Fruit fly (Drosophila melanogaster) whole organism, embryonic: ENCODE measurements around the gene CG1494.

ENCODE experiments used
- Aef1 ChIP-seq: fragments of 200-800 bp; sonication (Bioruptor generic); IDR thresholded peaks from 3 replicates; pipeline ENCODE4 v1.3.6; 2022; ENCODE audit warnings: missing biosample characterization, missing genetic modification characterization
- Atf-2 ChIP-seq: fragments of 200-800 bp; sonication (Bioruptor generic); optimal IDR thresholded peaks from 2 replicates; lab custom pipeline; 2016; ENCODE audit warnings: missing biosample characterization, missing genetic modification characterization
- CG11456 ChIP-seq: fragments of 200-800 bp; sonication (Bioruptor generic); IDR thresholded peaks from 3 replicates; pipeline ENCODE4 v1.3.6; 2022; ENCODE audit warnings: missing biosample characterization, missing genetic modification characterization
- CG12155 ChIP-seq: fragments of 200-800 bp; sonication (Bioruptor generic); optimal IDR thresholded peaks from 3 replicates; lab custom pipeline; 2016; ENCODE audit warnings: missing biosample characterization, missing genetic modification characterization
- CG12299 ChIP-seq: fragments of 200-800 bp; sonication (Bioruptor generic); optimal IDR thresholded peaks from 2 replicates; lab custom pipeline; 2018; ENCODE audit warnings: missing biosample characterization, mild to moderate bottlenecking, missing genetic modification characterization
- CG1602 ChIP-seq: fragments of 200-800 bp; sonication (Bioruptor generic); optimal IDR thresholded peaks from 3 replicates; lab custom pipeline; 2016; ENCODE audit warnings: missing biosample characterization, missing genetic modification characterization
- CG2116 ChIP-seq: fragments of 200-800 bp; sonication (Bioruptor generic); optimal IDR thresholded peaks from 3 replicates; lab custom pipeline; 2018; ENCODE audit warnings: missing biosample characterization, mild to moderate bottlenecking, missing genetic modification characterization
- CG2199 ChIP-seq: fragments of 200-800 bp; sonication (Bioruptor generic); IDR thresholded peaks from 3 replicates; pipeline ENCODE4 v1.3.6; 2022; ENCODE audit warnings: missing biosample characterization, missing genetic modification characterization
- CG2678 ChIP-seq: fragments of 200-800 bp; sonication (Bioruptor generic); optimal IDR thresholded peaks from 3 replicates; lab custom pipeline; 2019; ENCODE audit warnings: missing biosample characterization, mild to moderate bottlenecking, missing genetic modification characterization, moderate library complexity
- CG2889 ChIP-seq: fragments of 200-800 bp; sonication (Bioruptor generic); IDR thresholded peaks from 3 replicates; pipeline ENCODE4 v1.3.6; 2022; ENCODE audit warnings: missing biosample characterization, missing genetic modification characterization
- CG31441 ChIP-seq: fragments of 200-800 bp; sonication (Bioruptor generic); IDR thresholded peaks from 2 replicates; pipeline ENCODE4 v1.3.6; 2022; ENCODE audit warnings: missing biosample characterization, missing genetic modification characterization
- CG32532 ChIP-seq: fragments of 200-800 bp; sonication (Bioruptor generic); IDR thresholded peaks from 2 replicates; pipeline ENCODE4 v1.3.6; 2022; ENCODE audit warnings: missing biosample characterization, missing genetic modification characterization
- CG34224 ChIP-seq: fragments of 200-800 bp; sonication (Bioruptor generic); IDR thresholded peaks from 3 replicates; pipeline ENCODE4 v1.3.6; 2022; ENCODE audit warnings: missing biosample characterization, missing genetic modification characterization; ENCODE audit not compliant: partially characterized antibody
- CG4360 ChIP-seq: fragments of 200-800 bp; sonication (Bioruptor generic); IDR thresholded peaks from 2 replicates; pipeline ENCODE4 v1.3.6; 2022; ENCODE audit warnings: missing biosample characterization, missing genetic modification characterization
- CG4424 ChIP-seq: fragments of 200-800 bp; sonication (Bioruptor generic); optimal IDR thresholded peaks from 3 replicates; lab custom pipeline; 2016; ENCODE audit warnings: missing biosample characterization, missing genetic modification characterization
- CG4820 ChIP-seq: fragments of 200-800 bp; sonication (Bioruptor generic); optimal IDR thresholded peaks from 3 replicates; lab custom pipeline; 2016; ENCODE audit warnings: missing biosample characterization, missing genetic modification characterization
- CG6683 ChIP-seq: fragments of 200-800 bp; sonication (Bioruptor generic); optimal IDR thresholded peaks from 2 replicates; lab custom pipeline; 2017; ENCODE audit warnings: missing biosample characterization, mild to moderate bottlenecking, missing genetic modification characterization, missing genetic modification reagents
- CG6813 ChIP-seq: fragments of 200-800 bp; sonication (Bioruptor generic); optimal IDR thresholded peaks from 2 replicates; lab custom pipeline; 2017; ENCODE audit warnings: missing biosample characterization, missing genetic modification characterization, mild to moderate bottlenecking, moderate library complexity, missing genetic modification reagents
- CG7786 ChIP-seq: fragments of 200-800 bp; sonication (Bioruptor generic); optimal IDR thresholded peaks from 2 replicates; lab custom pipeline; 2016; ENCODE audit warnings: missing biosample characterization, missing genetic modification characterization
- Dip3 ChIP-seq: fragments of 200-800 bp; sonication (Bioruptor generic); optimal IDR thresholded peaks from 3 replicates; lab custom pipeline; 2016; ENCODE audit warnings: missing biosample characterization, missing genetic modification characterization
- Dp ChIP-seq: fragments of 200-800 bp; sonication (Bioruptor generic); optimal IDR thresholded peaks from 2 replicates; lab custom pipeline; 2018; ENCODE audit warnings: missing biosample characterization, mild to moderate bottlenecking, missing genetic modification characterization, moderate library complexity
- E2f2 ChIP-seq: fragments of 200-800 bp; sonication (Bioruptor generic); IDR thresholded peaks from 2 replicates; pipeline ENCODE4 v1.3.6; 2022; ENCODE audit warnings: missing biosample characterization, missing genetic modification characterization
- Hsf ChIP-seq: fragments of 200-800 bp; sonication (Bioruptor generic); optimal IDR thresholded peaks from 3 replicates; lab custom pipeline; 2016; ENCODE audit warnings: missing biosample characterization, missing genetic modification characterization
- Lim3 ChIP-seq: fragments of 200-800 bp; sonication (Bioruptor generic); IDR thresholded peaks from 2 replicates; pipeline ENCODE4 v1.3.6; 2022; ENCODE audit warnings: missing biosample characterization, missing genetic modification characterization
- MBD-R2 ChIP-seq: fragments of 200-800 bp; sonication (Bioruptor generic); IDR thresholded peaks from 2 replicates; pipeline ENCODE4 v1.3.6; 2022; ENCODE audit warnings: missing biosample characterization, missing genetic modification characterization
- NfI ChIP-seq: fragments of 200-800 bp; sonication (Bioruptor generic); optimal IDR thresholded peaks from 3 replicates; lab custom pipeline; 2018; ENCODE audit warnings: missing biosample characterization, mild to moderate bottlenecking, missing genetic modification characterization, moderate library complexity
- PHDP ChIP-seq: fragments of 200-800 bp; sonication (Bioruptor generic); optimal IDR thresholded peaks from 3 replicates; lab custom pipeline; 2018; ENCODE audit warnings: missing biosample characterization, mild to moderate bottlenecking, missing genetic modification characterization, moderate library complexity
- br ChIP-seq: fragments of >200 bp; optimal IDR thresholded peaks from 2 replicates; lab custom pipeline; 2017
- caup ChIP-seq: fragments of 200-800 bp; sonication (Bioruptor generic); optimal IDR thresholded peaks from 3 replicates; lab custom pipeline; 2017; ENCODE audit warnings: missing biosample characterization, mild to moderate bottlenecking, missing genetic modification characterization, moderate library complexity; ENCODE audit not compliant: severe bottlenecking
- corto ChIP-seq: fragments of 200-800 bp; sonication (Bioruptor generic); optimal IDR thresholded peaks from 2 replicates; lab custom pipeline; 2016; ENCODE audit warnings: missing biosample characterization, mild to moderate bottlenecking, missing genetic modification characterization, moderate library complexity
- gem ChIP-seq: fragments of 200-800 bp; sonication (Bioruptor generic); optimal IDR thresholded peaks from 2 replicates; lab custom pipeline; 2019; ENCODE audit warnings: missing biosample characterization, mild to moderate bottlenecking, missing genetic modification characterization, moderate library complexity
- gsb ChIP-seq: fragments of 200-800 bp; sonication (Bioruptor generic); IDR thresholded peaks from 2 replicates; pipeline ENCODE4 v1.3.6; 2022; ENCODE audit warnings: missing biosample characterization, missing genetic modification characterization
- hb ChIP-seq: fragments of 200-800 bp; sonication (Bioruptor generic); IDR thresholded peaks from 3 replicates; pipeline ENCODE4 v1.3.6; 2022; ENCODE audit warnings: missing biosample characterization, missing genetic modification characterization; ENCODE audit not compliant: partially characterized antibody
- hkb ChIP-seq, 2 experiments: fragments of 200-800 bp in 1 of 2; fragments of >200 bp in 1 of 2; sonication (Bioruptor generic) in 1 of 2; IDR thresholded peaks in 1 of 2; optimal IDR thresholded peaks in 1 of 2; 2 replicates each; pipeline versions ENCODE4 v1.3.6 to Lab custom; 2017 to 2022; ENCODE audit warnings: missing biosample characterization in 1 of 2, missing genetic modification characterization in 1 of 2
- jumu ChIP-seq: fragments of 200-800 bp; sonication (Bioruptor generic); optimal IDR thresholded peaks from 3 replicates; lab custom pipeline; 2016; ENCODE audit warnings: missing biosample characterization, missing genetic modification characterization
- kah ChIP-seq: fragments of 200-800 bp; sonication (Bioruptor generic); optimal IDR thresholded peaks from 2 replicates; lab custom pipeline; 2018; ENCODE audit warnings: missing biosample characterization, mild to moderate bottlenecking, missing genetic modification characterization
- lab ChIP-seq: fragments of 200-800 bp; sonication (Bioruptor generic); optimal IDR thresholded peaks from 3 replicates; lab custom pipeline; 2017; ENCODE audit warnings: missing biosample characterization, missing genetic modification characterization, mild to moderate bottlenecking, moderate library complexity, missing genetic modification reagents
- lov ChIP-seq, 2 experiments: fragments of 200-800 bp in 1 of 2; fragments of >200 bp in 1 of 2; sonication (Bioruptor generic) in 1 of 2; IDR thresholded peaks in 1 of 2; optimal IDR thresholded peaks in 1 of 2; 2 replicates in 1 of 2; 3 replicates in 1 of 2; pipeline versions ENCODE4 v1.3.6 to Lab custom; 2017 to 2022; ENCODE audit warnings: missing biosample characterization in 1 of 2, missing genetic modification characterization in 1 of 2
- maf-S ChIP-seq: fragments of 200-800 bp; sonication (Bioruptor generic); optimal IDR thresholded peaks from 2 replicates; lab custom pipeline; 2016; ENCODE audit warnings: missing biosample characterization, missing genetic modification characterization
- mam ChIP-seq: fragments of 200-800 bp; sonication (Bioruptor generic); optimal IDR thresholded peaks from 3 replicates; lab custom pipeline; 2016; ENCODE audit warnings: missing biosample characterization, missing genetic modification characterization
- nau ChIP-seq: fragments of 200-800 bp; sonication (Bioruptor generic); optimal IDR thresholded peaks from 3 replicates; lab custom pipeline; 2017; ENCODE audit warnings: missing biosample characterization, mild to moderate bottlenecking, missing genetic modification characterization, missing genetic modification reagents
- pan ChIP-seq, 4 experiments: fragments of >200 bp in 3 of 4; fragments of 200-800 bp in 1 of 4; sonication (Bioruptor generic) in 1 of 4; optimal IDR thresholded peaks in 3 of 4; IDR thresholded peaks in 1 of 4; 2 replicates each; pipeline versions ENCODE4 v1.3.6 to Lab custom; 2017 to 2022; ENCODE audit warnings: missing biosample characterization in 2 of 4, missing genetic modification characterization in 2 of 4, mixed read lengths in 1 of 4
- so ChIP-seq: fragments of 200-800 bp; sonication (Bioruptor generic); IDR thresholded peaks from 3 replicates; pipeline ENCODE4 v1.3.6; 2022; ENCODE audit warnings: missing biosample characterization, missing genetic modification characterization
- sr ChIP-seq: fragments of 200-800 bp; sonication (Bioruptor generic); IDR thresholded peaks from 3 replicates; pipeline ENCODE4 v1.3.6; 2022; ENCODE audit warnings: missing biosample characterization, missing genetic modification characterization
- sug ChIP-seq: fragments of 200-800 bp; optimal IDR thresholded peaks from 2 replicates; lab custom pipeline; 2019; ENCODE audit warnings: missing biosample characterization, mild to moderate bottlenecking, missing genetic modification characterization, moderate library complexity
- tll ChIP-seq, 2 experiments: fragments of 200-800 bp in 1 of 2; fragments of >200 bp in 1 of 2; sonication (Bioruptor generic) in 1 of 2; optimal IDR thresholded peaks; 2 replicates each; lab custom pipeline; 2017 to 2019; ENCODE audit warnings: missing biosample characterization in 2 of 2, missing genetic modification characterization in 2 of 2, mild to moderate bottlenecking in 1 of 2, moderate library complexity in 1 of 2
- tna ChIP-seq: fragments of 200-800 bp; sonication (Bioruptor generic); IDR thresholded peaks from 2 replicates; pipeline ENCODE4 v1.3.6; 2022; ENCODE audit warnings: missing biosample characterization, missing genetic modification characterization; ENCODE audit not compliant: partially characterized antibody
- wor ChIP-seq: fragments of 200-800 bp; sonication (Bioruptor generic); IDR thresholded peaks from 2 replicates; pipeline ENCODE4 v1.3.6; 2022; ENCODE audit warnings: missing biosample characterization, missing genetic modification characterization

CG1494 gene

DNA sequence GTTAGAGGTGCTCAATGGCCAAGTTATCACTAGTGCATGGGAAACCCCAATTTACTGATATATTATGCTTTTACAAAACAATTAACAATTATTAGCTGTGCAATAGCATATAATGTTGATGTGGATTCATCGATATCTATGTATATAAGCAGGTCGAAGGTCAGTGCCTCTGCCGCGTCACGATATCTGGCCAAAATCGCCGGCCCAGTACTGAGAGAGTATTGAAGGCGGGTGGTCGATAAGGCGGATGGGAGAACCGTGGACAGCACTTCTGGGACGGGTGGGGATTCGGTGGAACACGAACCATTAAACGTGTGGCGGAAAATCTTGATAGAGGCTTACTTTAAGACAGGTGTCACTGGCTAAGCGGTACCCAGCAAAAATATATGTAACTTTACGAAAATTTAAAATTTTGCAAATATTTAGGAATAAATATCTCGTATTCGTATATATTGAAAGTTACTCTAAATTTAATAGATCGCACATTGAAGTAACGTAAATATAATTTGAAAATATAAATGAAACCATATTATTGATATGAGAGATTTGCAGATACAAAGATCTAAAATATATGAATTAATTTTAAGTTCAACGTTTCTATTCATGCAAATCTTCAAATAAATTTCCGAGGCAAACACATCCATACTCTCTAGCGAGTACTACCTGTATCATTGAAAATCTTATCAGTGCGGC is 37.3 kb downstream of the CG1494 start:
- TF ChIP-seq E2f2 (GFP tag; lab: Robert Waterston, UW) (no peak), MBD-R2 (no peak; the same call in 1 of the 2 replicates), CG4424 (GFP tag; lab: Kevin White, UChicago) (peak; percentile 51), hb (GFP tag; lab: Robert Waterston, UW) (no peak), wor (GFP tag; lab: Robert Waterston, UW) (no peak), Dip3 (GFP tag; lab: Kevin White, UChicago) (peak; percentile 24), CG2678 (tag; lab: Kevin White, UChicago) (peak; percentile 82), CG32532 (GFP tag; lab: Robert Waterston, UW) (no peak; the same call in 1 of the 2 replicates), tll (GFP tag; optimal IDR thresholded peaks at IDR 0.05; lab: Kevin White, UChicago) (no peak), CG2116 (GFP tag; lab: Kevin White, UChicago) (no peak), Lim3 (no peak), so (no peak), CG12155 (GFP tag; lab: Kevin White, UChicago) (no peak), CG4820 (GFP tag; lab: Kevin White, UChicago) (peak; percentile 14), NfI (no peak), maf-S (GFP tag; lab: Kevin White, UChicago) (no peak), Atf-2 (GFP tag; lab: Kevin White, UChicago) (no peak), Hsf (GFP tag; lab: Kevin White, UChicago) (no peak), sr (no peak), nau (GFP tag; lab: Kevin White, UChicago) (no peak), jumu (no peak), corto (no peak), Dp (GFP tag; lab: Kevin White, UChicago) (no peak), CG2889 (GFP tag; lab: Robert Waterston, UW) (no peak), Aef1 (GFP tag; lab: Robert Waterston, UW) (0 out of 3 replicates have a peak, but pooled peaks have one; percentile 27), CG12299 (tag; lab: Kevin White, UChicago) (no peak), pan (optimal IDR thresholded peaks at IDR 0.05; lab: Kevin White, UChicago) (no peak), pan (GFP tag; optimal IDR thresholded peaks at IDR 0.05 in 1 of 2, IDR thresholded peaks at IDR 0.05 in 1 of 2) (no peak), hkb (optimal IDR thresholded peaks at IDR 0.05; lab: Kevin White, UChicago) (no peak), hkb (GFP tag; IDR thresholded peaks at IDR 0.05; lab: Robert Waterston, UW) (peak; percentile 42; the same call in 1 of the 2 replicates), CG34224 (GFP tag; lab: Robert Waterston, UW) (no peak), CG1602 (GFP tag; lab: Kevin White, UChicago) (peak; percentile 6), CG31441 (GFP tag; lab: Robert Waterston, UW) (peak; percentile 81), tna (no peak), lov (optimal IDR thresholded peaks at IDR 0.05; lab: Kevin White, UChicago) (no peak), lov (GFP tag; IDR thresholded peaks at IDR 0.05; lab: Robert Waterston, UW) (no peak), CG11456 (GFP tag; lab: Robert Waterston, UW) (no peak), caup (GFP tag; lab: Kevin White, UChicago) (peak; percentile 46), CG2199 (GFP tag; lab: Robert Waterston, UW) (no peak), sug (tag; lab: Kevin White, UChicago) (peak; percentile 78), lab (GFP tag; lab: Kevin White, UChicago) (peak; percentile 71), gsb (GFP tag; lab: Robert Waterston, UW) (no peak), gem (tag; lab: Kevin White, UChicago) (peak; percentile 4), CG6683 (GFP tag; lab: Kevin White, UChicago) (peak; percentile 66), kah (GFP tag; lab: Kevin White, UChicago) (peak; percentile 20), mam (GFP tag; lab: Kevin White, UChicago) (no peak), PHDP (tag; lab: Kevin White, UChicago) (no peak), br (lab: Kevin White, UChicago) (no peak), CG4360 (GFP tag; lab: Robert Waterston, UW) (no peak), CG6813 (GFP tag; lab: Kevin White, UChicago) (no peak), CG7786 (no peak)
